Fruit fly (Drosophila melanogaster) whole organism, embryonic: ENCODE results near the gene CG4770.

Experiments
- CG10209 ChIP-seq: fragments of 200-800 bp; sonication (Bioruptor generic); optimal IDR thresholded peaks from 3 replicates; lab custom pipeline; 2017; ENCODE audit warnings: missing biosample characterization, mild to moderate bottlenecking, missing genetic modification characterization, missing genetic modification reagents
- CG13296 ChIP-seq: fragments of 200-800 bp; sonication (Bioruptor generic); optimal IDR thresholded peaks from 3 replicates; lab custom pipeline; 2018; ENCODE audit warnings: missing biosample characterization, mild to moderate bottlenecking, missing genetic modification characterization
- CG15514 ChIP-seq: fragments of 200-800 bp; sonication (Bioruptor generic); optimal IDR thresholded peaks from 3 replicates; lab custom pipeline; 2017; ENCODE audit warnings: missing biosample characterization, missing genetic modification characterization, mild to moderate bottlenecking, moderate library complexity, missing genetic modification reagents
- CG15601 ChIP-seq: fragments of 200-800 bp; sonication (Bioruptor generic); optimal IDR thresholded peaks from 3 replicates; lab custom pipeline; 2019; ENCODE audit warnings: missing biosample characterization, mild to moderate bottlenecking, missing genetic modification characterization, moderate library complexity
- CG15696 ChIP-seq: fragments of 200-800 bp; sonication (Bioruptor generic); optimal IDR thresholded peaks from 2 replicates; lab custom pipeline; 2019; ENCODE audit warnings: missing biosample characterization, mild to moderate bottlenecking, missing genetic modification characterization, moderate library complexity
- CG16813 ChIP-seq: fragments of 200-800 bp; sonication (Bioruptor generic); IDR thresholded peaks from 3 replicates; pipeline ENCODE4 v1.3.6; 2022; ENCODE audit warnings: missing biosample characterization, missing genetic modification characterization; ENCODE audit not compliant: partially characterized antibody
- CG17186 ChIP-seq: fragments of 200-800 bp; sonication (Bioruptor generic); optimal IDR thresholded peaks from 3 replicates; lab custom pipeline; 2017; ENCODE audit warnings: missing biosample characterization, missing genetic modification reagents, missing genetic modification characterization
- CG18262 ChIP-seq: fragments of 200-800 bp; optimal IDR thresholded peaks from 3 replicates; lab custom pipeline; 2019; ENCODE audit warnings: missing biosample characterization, mild to moderate bottlenecking, missing genetic modification characterization, moderate library complexity
- CG18476 ChIP-seq: fragments of 200-800 bp; sonication (Bioruptor generic); optimal IDR thresholded peaks from 2 replicates; lab custom pipeline; 2016; ENCODE audit warnings: missing biosample characterization, mild to moderate bottlenecking, missing genetic modification characterization
- CG31224 ChIP-seq: fragments of 200-800 bp; sonication (Bioruptor generic); IDR thresholded peaks from 2 replicates; pipeline ENCODE4 v1.3.6; 2022; ENCODE audit warnings: missing biosample characterization, missing genetic modification characterization
- CG34422 ChIP-seq: fragments of 200-800 bp; sonication (Bioruptor generic); IDR thresholded peaks from 3 replicates; pipeline ENCODE4 v1.3.6; 2022; ENCODE audit warnings: missing biosample characterization, missing genetic modification characterization
- CG4424 ChIP-seq: fragments of 200-800 bp; sonication (Bioruptor generic); optimal IDR thresholded peaks from 3 replicates; lab custom pipeline; 2016; ENCODE audit warnings: missing biosample characterization, missing genetic modification characterization
- CG4820 ChIP-seq: fragments of 200-800 bp; sonication (Bioruptor generic); optimal IDR thresholded peaks from 3 replicates; lab custom pipeline; 2016; ENCODE audit warnings: missing biosample characterization, missing genetic modification characterization
- CG7839 ChIP-seq: fragments of 200-800 bp; sonication (Bioruptor generic); optimal IDR thresholded peaks from 3 replicates; lab custom pipeline; 2018; ENCODE audit warnings: missing biosample characterization, mild to moderate bottlenecking, missing genetic modification characterization, moderate library complexity
- CG7987 ChIP-seq: fragments of 200-800 bp; sonication (Bioruptor generic); optimal IDR thresholded peaks from 2 replicates; lab custom pipeline; 2018; ENCODE audit warnings: missing biosample characterization, mild to moderate bottlenecking, missing genetic modification characterization, moderate library complexity
- Camta ChIP-seq: fragments of 200-800 bp; sonication (Bioruptor generic); optimal IDR thresholded peaks from 2 replicates; lab custom pipeline; 2016; ENCODE audit warnings: missing biosample characterization, missing genetic modification characterization
- Chrac-16 ChIP-seq: fragments of 200-800 bp; sonication (Bioruptor generic); optimal IDR thresholded peaks from 3 replicates; lab custom pipeline; 2016; ENCODE audit warnings: missing biosample characterization, missing genetic modification characterization
- D19B ChIP-seq: fragments of 200-800 bp; sonication (Bioruptor generic); optimal IDR thresholded peaks from 2 replicates; lab custom pipeline; 2017; ENCODE audit warnings: missing biosample characterization, mild to moderate bottlenecking, missing genetic modification characterization
- Dbx ChIP-seq: fragments of 200-800 bp; sonication (Bioruptor generic); IDR thresholded peaks from 3 replicates; pipeline ENCODE4 v1.3.6; 2022; ENCODE audit warnings: missing biosample characterization, missing genetic modification characterization
- Deaf1 ChIP-seq: fragments of 200-800 bp; optimal IDR thresholded peaks from 3 replicates; lab custom pipeline; 2019; ENCODE audit warnings: missing biosample characterization, mild to moderate bottlenecking, missing genetic modification characterization, moderate library complexity
- Dp ChIP-seq: fragments of 200-800 bp; sonication (Bioruptor generic); optimal IDR thresholded peaks from 2 replicates; lab custom pipeline; 2018; ENCODE audit warnings: missing biosample characterization, mild to moderate bottlenecking, missing genetic modification characterization, moderate library complexity
- Elba2 ChIP-seq: fragments of 200-800 bp; sonication (Bioruptor generic); optimal IDR thresholded peaks from 3 replicates; lab custom pipeline; 2016; ENCODE audit warnings: missing biosample characterization, missing genetic modification characterization
- H2.0 ChIP-seq: fragments of 200-800 bp; sonication (Bioruptor generic); IDR thresholded peaks from 2 replicates; pipeline ENCODE4 v1.3.6; 2022; ENCODE audit warnings: missing biosample characterization, missing genetic modification characterization
- HLHmδ ChIP-seq: fragments of 200-800 bp; sonication (Bioruptor generic); optimal IDR thresholded peaks from 2 replicates; lab custom pipeline; 2018; ENCODE audit warnings: missing biosample characterization, mild to moderate bottlenecking, missing genetic modification characterization, moderate library complexity
- Hsf ChIP-seq: fragments of 200-800 bp; sonication (Bioruptor generic); optimal IDR thresholded peaks from 3 replicates; lab custom pipeline; 2016; ENCODE audit warnings: missing biosample characterization, missing genetic modification characterization
- Kr ChIP-seq: fragments of 200-800 bp; sonication (Bioruptor generic); optimal IDR thresholded peaks from 2 replicates; lab custom pipeline; 2017; ENCODE audit warnings: missing biosample characterization, mild to moderate bottlenecking, missing genetic modification characterization
- Mad ChIP-seq: fragments of 200-800 bp; sonication (Bioruptor generic); optimal IDR thresholded peaks from 2 replicates; lab custom pipeline; 2016; ENCODE audit warnings: missing biosample characterization, missing genetic modification characterization
- Scr ChIP-seq: fragments of 200-800 bp; sonication (Bioruptor generic); IDR thresholded peaks from 2 replicates; pipeline ENCODE4 v1.3.6; 2022; ENCODE audit warnings: missing biosample characterization, missing genetic modification characterization; ENCODE audit not compliant: partially characterized antibody
- Sox102F ChIP-seq: fragments of 200-800 bp; sonication (Bioruptor generic); optimal IDR thresholded peaks from 2 replicates; lab custom pipeline; 2018; ENCODE audit warnings: missing biosample characterization, mild to moderate bottlenecking, missing genetic modification characterization, moderate library complexity
- Sry-β ChIP-seq: fragments of 200-800 bp; sonication (Bioruptor generic); optimal IDR thresholded peaks from 2 replicates; lab custom pipeline; 2018; ENCODE audit warnings: missing biosample characterization, mild to moderate bottlenecking, missing genetic modification characterization, moderate library complexity
- Xbp1 ChIP-seq: fragments of 200-800 bp; sonication (Bioruptor generic); optimal IDR thresholded peaks from 3 replicates; lab custom pipeline; 2016; ENCODE audit warnings: missing biosample characterization, mild to moderate bottlenecking, missing genetic modification characterization
- amos ChIP-seq: fragments of 200-800 bp; sonication (Bioruptor generic); IDR thresholded peaks from 2 replicates; pipeline ENCODE4 v1.3.6; 2022; ENCODE audit warnings: missing biosample characterization, missing genetic modification characterization; ENCODE audit not compliant: partially characterized antibody
- bab2 ChIP-seq: fragments of 200-800 bp; sonication (Bioruptor generic); optimal IDR thresholded peaks from 2 replicates; lab custom pipeline; 2016; ENCODE audit warnings: missing biosample characterization, missing genetic modification characterization
- btn ChIP-seq: fragments of 200-800 bp; sonication (Bioruptor generic); optimal IDR thresholded peaks from 2 replicates; lab custom pipeline; 2016; ENCODE audit warnings: missing biosample characterization, missing genetic modification characterization
- cad ChIP-seq: fragments of >200 bp; optimal IDR thresholded peaks from 2 replicates; lab custom pipeline; 2017; ENCODE audit warnings: missing biosample characterization, missing genetic modification characterization
- cas ChIP-seq: fragments of 200-800 bp; sonication (Bioruptor generic); IDR thresholded peaks from 2 replicates; pipeline ENCODE4 v1.3.6; 2022; ENCODE audit warnings: missing biosample characterization, missing genetic modification characterization
- dati ChIP-seq: fragments of 200-800 bp; sonication (Bioruptor generic); IDR thresholded peaks from 2 replicates; pipeline ENCODE4 v1.3.6; 2022; ENCODE audit warnings: missing biosample characterization, missing genetic modification characterization
- dm ChIP-seq: fragments of 200-800 bp; sonication (Bioruptor generic); optimal IDR thresholded peaks from 3 replicates; lab custom pipeline; 2016; ENCODE audit warnings: missing biosample characterization, missing genetic modification characterization
- eyg ChIP-seq: fragments of 200-800 bp; sonication (Bioruptor generic); optimal IDR thresholded peaks from 3 replicates; lab custom pipeline; 2016; ENCODE audit warnings: missing biosample characterization, missing genetic modification characterization
- fd3F ChIP-seq: fragments of 200-800 bp; sonication (Bioruptor generic); optimal IDR thresholded peaks from 2 replicates; lab custom pipeline; 2018; ENCODE audit warnings: missing biosample characterization, mild to moderate bottlenecking, missing genetic modification characterization, moderate library complexity
- gro ChIP-seq: fragments of 200-800 bp; sonication (Bioruptor generic); optimal IDR thresholded peaks from 2 replicates; lab custom pipeline; 2016; ENCODE audit warnings: missing biosample characterization, missing genetic modification characterization
- jumu ChIP-seq: fragments of 200-800 bp; sonication (Bioruptor generic); optimal IDR thresholded peaks from 3 replicates; lab custom pipeline; 2016; ENCODE audit warnings: missing biosample characterization, missing genetic modification characterization
- lab ChIP-seq: fragments of 200-800 bp; sonication (Bioruptor generic); optimal IDR thresholded peaks from 3 replicates; lab custom pipeline; 2017; ENCODE audit warnings: missing biosample characterization, missing genetic modification characterization, mild to moderate bottlenecking, moderate library complexity, missing genetic modification reagents
- onecut ChIP-seq: fragments of 200-800 bp; sonication (Bioruptor generic); IDR thresholded peaks from 2 replicates; pipeline ENCODE4 v1.3.6; 2022; ENCODE audit warnings: missing biosample characterization, missing genetic modification characterization
- sr ChIP-seq: fragments of 200-800 bp; sonication (Bioruptor generic); IDR thresholded peaks from 3 replicates; pipeline ENCODE4 v1.3.6; 2022; ENCODE audit warnings: missing biosample characterization, missing genetic modification characterization
- stc ChIP-seq: fragments of 200-800 bp; sonication (Bioruptor generic); IDR thresholded peaks from 2 replicates; pipeline ENCODE4 v1.3.6; 2022; ENCODE audit warnings: missing biosample characterization, missing genetic modification characterization
- unpg ChIP-seq: fragments of 200-800 bp; sonication (Bioruptor generic); optimal IDR thresholded peaks from 3 replicates; lab custom pipeline; 2018; ENCODE audit warnings: missing biosample characterization, mild to moderate bottlenecking, missing genetic modification characterization, moderate library complexity
- vnd ChIP-seq: fragments of 200-800 bp; sonication (Bioruptor generic); IDR thresholded peaks from 3 replicates; pipeline ENCODE4 v1.3.6; 2022; ENCODE audit warnings: missing biosample characterization, missing genetic modification characterization; ENCODE audit not compliant: partially characterized antibody
- yki ChIP-seq: fragments of >200 bp; optimal IDR thresholded peaks from 3 replicates; lab custom pipeline; 2018

The CG4770 gene

dm6 chr3R:19875118-19875887 is 43.0 kb upstream of the CG4770 start, which contains the start of gene Mrp5:
Gene Mrp5, minus strand, starts transcription at chr3R:19875678.
- no peak for TF ChIP-seq cas
- peak; percentile 11 for TF ChIP-seq CG17186 (GFP tag; lab: Kevin White, UChicago)
- TF ChIP-seq CG10209 (GFP tag; lab: Kevin White, UChicago): peak; percentile 4
- TF ChIP-seq D19B (GFP tag; lab: Kevin White, UChicago): no peak
- TF ChIP-seq stc (GFP tag; lab: Robert Waterston, UW): peak; percentile 30; the same call in 1 of the 2 replicates
- TF ChIP-seq unpg (GFP tag; lab: Kevin White, UChicago): peak; percentile 39
- no peak for TF ChIP-seq Sry-β (GFP tag; lab: Kevin White, UChicago)
- TF ChIP-seq fd3F (GFP tag; lab: Kevin White, UChicago): peak; percentile 9
- TF ChIP-seq Xbp1 (GFP tag; lab: Kevin White, UChicago): peak; percentile 61
- TF ChIP-seq CG34422: peak; percentile 57; the same call in 2 of the 3 replicates
- TF ChIP-seq btn (GFP tag; lab: Kevin White, UChicago): no peak
- peak; percentile 47 for TF ChIP-seq CG31224
- no peak for TF ChIP-seq CG18476 (GFP tag; lab: Kevin White, UChicago)
- peak; percentile 30 for TF ChIP-seq CG4424 (GFP tag; lab: Kevin White, UChicago)
- TF ChIP-seq CG7987: peak; percentile 17
- TF ChIP-seq Kr (GFP tag; lab: Kevin White, UChicago): peak; percentile 68
- TF ChIP-seq onecut (GFP tag; lab: Robert Waterston, UW): peak; percentile 75
- TF ChIP-seq Chrac-16: no peak
- TF ChIP-seq H2.0: peak; percentile 29; the same call in 1 of the 2 replicates
- TF ChIP-seq Camta (GFP tag; lab: Kevin White, UChicago): peak; percentile 5
- peak; percentile 7 for TF ChIP-seq Hsf (GFP tag; lab: Kevin White, UChicago)
- no peak for TF ChIP-seq CG16813
- peak; percentile 24 for TF ChIP-seq CG13296 (GFP tag; lab: Kevin White, UChicago)
- no peak for TF ChIP-seq jumu (GFP tag; lab: Kevin White, UChicago)
- no peak for TF ChIP-seq yki (lab: Kevin White, UChicago)
- TF ChIP-seq Dbx: peak; percentile 46; the same call in 1 of the 3 replicates
- TF ChIP-seq dati (GFP tag; lab: Robert Waterston, UW): no peak
- TF ChIP-seq CG15601 (tag; lab: Kevin White, UChicago): no peak
- TF ChIP-seq bab2: no peak
- TF ChIP-seq CG4820 (GFP tag; lab: Kevin White, UChicago): peak; percentile 9
- no peak for TF ChIP-seq vnd (GFP tag; lab: Robert Waterston, UW)
- no peak for TF ChIP-seq Mad (GFP tag; lab: Kevin White, UChicago)
- TF ChIP-seq Deaf1 (tag; lab: Kevin White, UChicago): no peak
- TF ChIP-seq Sox102F: peak; percentile 36
- TF ChIP-seq Elba2 (GFP tag; lab: Kevin White, UChicago): no peak
- peak; percentile 32 for TF ChIP-seq CG15514 (GFP tag; lab: Kevin White, UChicago)
- TF ChIP-seq Scr (GFP tag; lab: Robert Waterston, UW): no peak
- peak; percentile 91 for TF ChIP-seq sr (GFP tag; lab: Robert Waterston, UW)
- no peak for TF ChIP-seq cad
- no peak; the same call in 1 of the 2 replicates for TF ChIP-seq amos
- TF ChIP-seq CG18262: peak; percentile 31
- peak; percentile 53 for TF ChIP-seq CG7839 (tag; lab: Kevin White, UChicago)
- peak; percentile 24 for TF ChIP-seq gro (GFP tag; lab: Kevin White, UChicago)
- peak; percentile 36 for TF ChIP-seq lab (GFP tag; lab: Kevin White, UChicago)
- TF ChIP-seq CG15696 (tag; lab: Kevin White, UChicago): no peak
- no peak for TF ChIP-seq eyg (GFP tag; lab: Kevin White, UChicago)
- TF ChIP-seq Dp (GFP tag; lab: Kevin White, UChicago): no peak
- no peak for TF ChIP-seq dm (GFP tag; lab: Kevin White, UChicago)
- TF ChIP-seq HLHmδ: peak; percentile 77
